Worm (Caenorhabditis elegans): ENCODE results near the gene ZK105.11.

The ZK105.11 gene

ce11 chrV:7744068-7744467 lies 35.6 kb upstream of the ZK105.11 start (continued):
- TF ChIP-seq aha-1 (tag) (peak; percentile 50), ZK337.2 (GFP tag; IDR thresholded peaks at IDR 0.05) (no peak), mxl-3 (GFP tag; optimal IDR thresholded peaks at IDR 0.05) (peak; percentile 49), Y75B8A.6 (GFP tag; IDR thresholded peaks at IDR 0.05) (no peak), madf-5 (GFP tag; IDR thresholded peaks at IDR 0.05) (no peak), ztf-11 (tag; optimal IDR thresholded peaks at IDR 0.05) (no peak), lim-7 (GFP tag; IDR thresholded peaks at IDR 0.05) (no peak), mep-1 (tag; optimal IDR thresholded peaks at IDR 0.05) (peak; percentile 53), ZK546.5 (tag; optimal IDR thresholded peaks at IDR 0.05) (no peak), ctbp-1 (GFP tag; IDR thresholded peaks at IDR 0.05) (no peak), nhr-237 (tag; optimal IDR thresholded peaks at IDR 0.05) (no peak), ama-1 (optimal IDR thresholded peaks at IDR 0.05) (no peak), F37D6.2 (tag; optimal IDR thresholded peaks at IDR 0.05) (no peak), ztf-7 (tag; optimal IDR thresholded peaks at IDR 0.05) (no peak), skn-1 (tag; optimal IDR thresholded peaks at IDR 0.05) (no peak), lin-38 (GFP tag; IDR thresholded peaks at IDR 0.05) (no peak), egl-43 (GFP tag; IDR thresholded peaks at IDR 0.05) (no peak), mxl-2 (GFP tag; conservative IDR thresholded peaks at IDR 0.05) (0 out of 2 replicates have a peak, but pooled peaks have one; percentile 28), nhr-48 (tag; optimal IDR thresholded peaks at IDR 0.05) (peak; percentile 88), zfp-3 (GFP tag; conservative IDR thresholded peaks at IDR 0.05) (no peak), jun-1 (tag; optimal IDR thresholded peaks at IDR 0.05) (no peak), rbr-2 (tag; optimal IDR thresholded peaks at IDR 0.05) (no peak), vab-7 (GFP tag; IDR thresholded peaks at IDR 0.05) (no peak), tra-1 (GFP tag; IDR thresholded peaks at IDR 0.05) (peak; percentile 100), D1046.2 (GFP tag; IDR thresholded peaks at IDR 0.05) (no peak), nhr-42 (GFP tag; IDR thresholded peaks at IDR 0.05) (no peak), hif-1 (tag; optimal IDR thresholded peaks at IDR 0.05) (peak in 1 of 2 experiments; percentile 12), lin-29 (GFP tag; IDR thresholded peaks at IDR 0.05) (no peak), nhr-76 (tag; optimal IDR thresholded peaks at IDR 0.05) (no peak), lir-3 (tag; optimal IDR thresholded peaks at IDR 0.05) (no peak), nhr-41 (GFP tag; IDR thresholded peaks at IDR 0.05) (peak; percentile 54; the same call in 1 of the 2 replicates), unc-39 (tag; optimal IDR thresholded peaks at IDR 0.05) (no peak), R02D3.7 (tag; optimal IDR thresholded peaks at IDR 0.05) (no peak), gei-8 (GFP tag; optimal IDR thresholded peaks at IDR 0.05) (peak; percentile 33), unc-62 (GFP tag; optimal IDR thresholded peaks at IDR 0.05 in 1 of 2) (peak in 1 of 2 experiments; percentile 96), unc-62 (tag; optimal IDR thresholded peaks at IDR 0.05) (no peak)

- peak; percentile 30 for TF ChIP-seq dve-1 (tag; optimal IDR thresholded peaks at IDR 0.05; ENCODE audit: insufficient read depth)
- no peak for TF ChIP-seq lin-15B (tag; optimal IDR thresholded peaks at IDR 0.05)
- TF ChIP-seq lin-39 (tag; optimal IDR thresholded peaks at IDR 0.05): no peak
- peak; percentile 13 for TF ChIP-seq hlh-11 (tag; optimal IDR thresholded peaks at IDR 0.05)
- no peak for TF ChIP-seq zip-11 (GFP tag; IDR thresholded peaks at IDR 0.05)
- no peak for TF ChIP-seq arid-1 (GFP tag; conservative IDR thresholded peaks at IDR 0.05)
- peak; percentile 85 for TF ChIP-seq tra-1 (GFP tag; IDR thresholded peaks at IDR 0.05)
- peak; percentile 83 for TF ChIP-seq dmd-6 (GFP tag; IDR thresholded peaks at IDR 0.05)
- no peak for TF ChIP-seq ceh-62 (tag; optimal IDR thresholded peaks at IDR 0.05)
- no peak for TF ChIP-seq snpc-1.2 (GFP tag; IDR thresholded peaks at IDR 0.05)
Observed at ce11 chrV:7742485-7742959, 34.1 kb upstream of the ZK105.11 start, which contains the start of gene fbxl-5. Gene fbxl-5 (plus strand): TSS chrV:7742909.
